Worm (Caenorhabditis elegans) whole organism, young adult: ENCODE results near the gene parp-2.

Experiments
- B0035.1 ChIP-seq: sonication (generic microtip); optimal IDR thresholded peaks from 2 replicates; lab custom pipeline; 2016; ENCODE audit warnings: missing genetic modification characterization, mild to moderate bottlenecking, missing compliant biosample characterization, missing genotype, missing genetic modification reagents
- B0261.1 ChIP-seq: sonication (generic microtip); optimal IDR thresholded peaks from 2 replicates; lab custom pipeline; 2016; ENCODE audit warnings: mild to moderate bottlenecking, missing genetic modification characterization, moderate library complexity, missing compliant biosample characterization
- C06A6.2 ChIP-seq: fragments of 200-800 bp; sonication (Bioruptor generic); conservative IDR thresholded peaks from 2 replicates; pipeline ENCODE4 v1.3.6; 2022; ENCODE audit warnings: missing genetic modification characterization, missing compliant biosample characterization
- F10E7.11 ChIP-seq: sonication (generic microtip); optimal IDR thresholded peaks from 2 replicates; lab custom pipeline; 2017; ENCODE audit warnings: mild to moderate bottlenecking, missing genetic modification characterization, moderate library complexity, missing compliant biosample characterization
- F23B12.7 ChIP-seq: sonication (generic microtip); optimal IDR thresholded peaks from 2 replicates; lab custom pipeline; 2017; ENCODE audit warnings: missing genetic modification characterization, mild to moderate bottlenecking, missing compliant biosample characterization, antibody characterized with exemption, moderate library complexity; ENCODE audit not compliant: insufficient read depth
- F39B2.1 ChIP-seq: fragments of 200-800 bp; sonication (Bioruptor generic); IDR thresholded peaks from 2 replicates; pipeline ENCODE4 v1.3.6; 2022; ENCODE audit warnings: missing genetic modification reagents, missing genetic modification characterization, missing compliant biosample characterization
- F49E8.2 ChIP-seq: sonication (generic microtip); optimal IDR thresholded peaks from 3 replicates; lab custom pipeline; 2017; ENCODE audit warnings: missing genetic modification characterization, mild to moderate bottlenecking, missing compliant biosample characterization, antibody characterized with exemption, moderate library complexity; ENCODE audit not compliant: insufficient read depth
- K11D2.4 ChIP-seq: fragments of 200-800 bp; sonication (Bioruptor generic); IDR thresholded peaks from 2 replicates; pipeline ENCODE4 v1.3.6; 2022; ENCODE audit warnings: missing genetic modification reagents, missing genetic modification characterization, missing compliant biosample characterization
- K12H6.12 ChIP-seq: fragments of 200-800 bp; sonication (Bioruptor generic); optimal IDR thresholded peaks from 2 replicates; lab custom pipeline; 2018; ENCODE audit warnings: mild to moderate bottlenecking, missing genetic modification characterization, missing compliant biosample characterization
- T26A5.8 ChIP-seq: sonication (generic microtip); optimal IDR thresholded peaks from 2 replicates; lab custom pipeline; 2016; ENCODE audit warnings: missing genetic modification characterization, missing compliant biosample characterization
- Y53F4B.3 ChIP-seq: fragments of 200-800 bp; sonication (Bioruptor generic); IDR thresholded peaks from 2 replicates; pipeline ENCODE4 v1.3.6; 2022; ENCODE audit warnings: missing genetic modification reagents, missing genetic modification characterization, missing compliant biosample characterization
- Y56A3A.18 ChIP-seq: fragments of 200-800 bp; sonication (Bioruptor generic); IDR thresholded peaks from 2 replicates; pipeline ENCODE4 v1.3.6; 2022; ENCODE audit warnings: missing genetic modification reagents, missing genetic modification characterization, missing compliant biosample characterization
- Y95B8A.8 ChIP-seq: fragments of 200-800 bp; sonication (Bioruptor generic); IDR thresholded peaks from 2 replicates; pipeline ENCODE4 v1.3.6; 2022; ENCODE audit warnings: missing genetic modification reagents, missing genetic modification characterization, missing compliant biosample characterization
- ama-1 ChIP-seq, 3 experiments: fragments of 150-350 bp in 1 of 3; sonication (generic microtip) in 2 of 3; optimal IDR thresholded peaks; 2 replicates each; lab custom pipeline; 2014 to 2018; ENCODE audit warnings: missing biosample characterization in 2 of 3, missing genetic modification characterization in 2 of 3, missing genetic modification reagents in 2 of 3
- aptf-2 ChIP-seq: fragments of 200-800 bp; sonication (Bioruptor generic); conservative IDR thresholded peaks from 2 replicates; pipeline ENCODE4 v1.3.6; 2022; ENCODE audit warnings: missing genetic modification reagents, missing genetic modification characterization, missing compliant biosample characterization
- athp-1 ChIP-seq: sonication (generic microtip); optimal IDR thresholded peaks from 2 replicates; lab custom pipeline; 2017; ENCODE audit warnings: mild to moderate bottlenecking, missing genetic modification characterization, missing compliant biosample characterization
- attf-5 ChIP-seq: fragments of 200-800 bp; sonication (Bioruptor generic); optimal IDR thresholded peaks from 2 replicates; lab custom pipeline; 2018; ENCODE audit warnings: mild to moderate bottlenecking, missing genetic modification characterization, missing compliant biosample characterization
- bed-1 ChIP-seq: fragments of 200-800 bp; sonication (Bioruptor generic); IDR thresholded peaks from 2 replicates; pipeline ENCODE4 v1.3.6; 2022; ENCODE audit warnings: missing genetic modification reagents, missing genetic modification characterization, missing compliant biosample characterization
- bed-2 ChIP-seq: fragments of 200-800 bp; sonication (Bioruptor generic); IDR thresholded peaks from 2 replicates; pipeline ENCODE4 v1.3.6; 2022; ENCODE audit warnings: missing genetic modification reagents, missing genetic modification characterization, missing compliant biosample characterization
- ccch-3 ChIP-seq: fragments of 200-800 bp; sonication (Bioruptor generic); optimal IDR thresholded peaks from 2 replicates; lab custom pipeline; 2018; ENCODE audit warnings: mild to moderate bottlenecking, missing genetic modification characterization, missing compliant biosample characterization
- ceh-100 ChIP-seq: fragments of 200-800 bp; sonication (Bioruptor generic); IDR thresholded peaks from 2 replicates; pipeline ENCODE4 v1.3.6; 2022; ENCODE audit warnings: missing genetic modification reagents, missing genetic modification characterization, missing compliant biosample characterization
- ceh-40 ChIP-seq: fragments of 200-800 bp; sonication (Bioruptor generic); IDR thresholded peaks from 2 replicates; pipeline ENCODE4 v1.3.6; 2022; ENCODE audit warnings: missing genetic modification characterization, missing compliant biosample characterization
- ceh-91 ChIP-seq: fragments of 200-800 bp; sonication (Bioruptor generic); IDR thresholded peaks from 2 replicates; pipeline ENCODE4 v1.3.6; 2022; ENCODE audit warnings: missing genetic modification reagents, missing genetic modification characterization, missing compliant biosample characterization
- dox-1 ChIP-seq: fragments of 200-800 bp; sonication (Bioruptor generic); IDR thresholded peaks from 2 replicates; pipeline ENCODE4 v1.3.6; 2022; ENCODE audit warnings: missing genetic modification reagents, missing genetic modification characterization, missing compliant biosample characterization
- egrh-3 ChIP-seq: fragments of 200-800 bp; sonication (Bioruptor generic); IDR thresholded peaks from 2 replicates; pipeline ENCODE4 v1.3.6; 2022; ENCODE audit warnings: missing genetic modification reagents, missing genetic modification characterization, missing compliant biosample characterization
- ets-4 ChIP-seq: fragments of 200-800 bp; sonication (Bioruptor generic); optimal IDR thresholded peaks from 2 replicates; lab custom pipeline; 2018; ENCODE audit warnings: mild to moderate bottlenecking, missing genetic modification characterization, missing compliant biosample characterization
- him-1 ChIP-seq: sonication (generic microtip); optimal IDR thresholded peaks from 2 replicates; lab custom pipeline; 2016; ENCODE audit warnings: missing genotype, missing genetic modification reagents, missing genetic modification characterization, missing compliant biosample characterization
- hlh-26 ChIP-seq: fragments of 200-800 bp; sonication (Bioruptor generic); conservative IDR thresholded peaks from 2 replicates; pipeline ENCODE4 v1.3.6; 2022; ENCODE audit warnings: missing genetic modification reagents, missing genetic modification characterization, missing compliant biosample characterization
- hmg-20 ChIP-seq: fragments of 200-800 bp; sonication (Bioruptor generic); IDR thresholded peaks from 2 replicates; pipeline ENCODE4 v1.3.6; 2022; ENCODE audit warnings: missing genetic modification reagents, missing genetic modification characterization, missing compliant biosample characterization
- let-526 ChIP-seq: fragments of 200-800 bp; sonication (Bioruptor generic); IDR thresholded peaks from 2 replicates; pipeline ENCODE4 v1.3.6; 2022; ENCODE audit warnings: missing genetic modification reagents, missing genetic modification characterization, missing compliant biosample characterization
- let-607 ChIP-seq, 2 experiments: fragments of 200-800 bp in 1 of 2; sonication (Bioruptor generic) in 1 of 2; sonication (generic microtip) in 1 of 2; optimal IDR thresholded peaks; 2 replicates each; lab custom pipeline; 2016 to 2018; ENCODE audit warnings: mild to moderate bottlenecking in 2 of 2, missing compliant biosample characterization in 2 of 2, missing genetic modification characterization in 2 of 2, moderate library complexity in 2 of 2, missing genotype in 1 of 2
- lin-40 ChIP-seq: sonication (generic microtip); optimal IDR thresholded peaks from 2 replicates; lab custom pipeline; 2016; ENCODE audit warnings: missing genetic modification characterization, mild to moderate bottlenecking, missing compliant biosample characterization, missing genotype, missing genetic modification reagents
- lin-54 ChIP-seq: fragments of 200-800 bp; sonication (Bioruptor generic); optimal IDR thresholded peaks from 2 replicates; lab custom pipeline; 2018; ENCODE audit warnings: mild to moderate bottlenecking, missing genetic modification characterization, missing compliant biosample characterization
- lsy-27 ChIP-seq: sonication (generic microtip); optimal IDR thresholded peaks from 2 replicates; lab custom pipeline; 2017; ENCODE audit warnings: missing genetic modification characterization, mild to moderate bottlenecking, missing compliant biosample characterization, antibody characterized with exemption, missing genotype, borderline replicate concordance; ENCODE audit not compliant: insufficient read depth
- mel-28 ChIP-seq: sonication (generic microtip); optimal IDR thresholded peaks from 2 replicates; lab custom pipeline; 2016; ENCODE audit warnings: borderline replicate concordance, mild to moderate bottlenecking, missing genetic modification characterization, missing compliant biosample characterization
- nfya-2 ChIP-seq: fragments of 200-800 bp; sonication (Bioruptor generic); IDR thresholded peaks from 2 replicates; pipeline ENCODE4 v1.3.6; 2022; ENCODE audit warnings: missing genetic modification reagents, missing genetic modification characterization, missing compliant biosample characterization
- pbrm-1 ChIP-seq: fragments of 200-800 bp; sonication (Bioruptor generic); IDR thresholded peaks from 2 replicates; pipeline ENCODE4 v1.3.6; 2022; ENCODE audit warnings: missing genetic modification reagents, missing genetic modification characterization, missing compliant biosample characterization
- sdz-38 ChIP-seq: sonication (generic microtip); optimal IDR thresholded peaks from 2 replicates; lab custom pipeline; 2016; ENCODE audit warnings: missing genotype, missing genetic modification characterization, missing compliant biosample characterization
- snpc-1.3 ChIP-seq: sonication (generic microtip); optimal IDR thresholded peaks from 2 replicates; lab custom pipeline; 2017; ENCODE audit warnings: missing genetic modification characterization, mild to moderate bottlenecking, missing compliant biosample characterization, antibody characterized with exemption, moderate library complexity, missing genotype, missing genetic modification reagents; ENCODE audit not compliant: insufficient read depth
- snpc-3.4 ChIP-seq: sonication (generic microtip); optimal IDR thresholded peaks from 2 replicates; lab custom pipeline; 2017; ENCODE audit warnings: missing genetic modification characterization, mild to moderate bottlenecking, missing compliant biosample characterization, antibody characterized with exemption, moderate library complexity, missing genotype, missing genetic modification reagents
- snpc-4 ChIP-seq, 5 experiments: fragments of 150-350 bp in 1 of 5; sonication (generic microtip) in 4 of 5; optimal IDR thresholded peaks; 2 replicates each; lab custom pipeline; 2014 to 2018; ENCODE audit warnings: missing genetic modification characterization in 5 of 5, missing biosample characterization in 3 of 5, antibody characterized with exemption in 2 of 5, mild to moderate bottlenecking in 2 of 5, missing compliant biosample characterization in 2 of 5, missing genotype in 2 of 5, moderate library complexity in 2 of 5, missing genetic modification reagents in 1 of 5
- somi-1 ChIP-seq: fragments of 200-800 bp; sonication (Bioruptor generic); optimal IDR thresholded peaks from 2 replicates; lab custom pipeline; 2018; ENCODE audit warnings: mild to moderate bottlenecking, missing genetic modification characterization, missing compliant biosample characterization
- tbx-9 ChIP-seq: sonication (generic microtip); optimal IDR thresholded peaks from 2 replicates; lab custom pipeline; 2016; ENCODE audit warnings: borderline replicate concordance, missing genetic modification characterization, inconsistent platforms, missing compliant biosample characterization
- ztf-22 ChIP-seq: fragments of 200-800 bp; sonication (Bioruptor generic); optimal IDR thresholded peaks from 2 replicates; lab custom pipeline; 2018; ENCODE audit warnings: mild to moderate bottlenecking, missing genetic modification characterization, moderate library complexity, missing compliant biosample characterization
- ztf-26 ChIP-seq: sonication (generic microtip); optimal IDR thresholded peaks from 2 replicates; lab custom pipeline; 2017; ENCODE audit warnings: missing genetic modification characterization, missing compliant biosample characterization
- ztf-3 ChIP-seq: fragments of 200-800 bp; sonication (Bioruptor generic); optimal IDR thresholded peaks from 2 replicates; lab custom pipeline; 2018; ENCODE audit warnings: mild to moderate bottlenecking, missing genetic modification characterization, missing compliant biosample characterization

The parp-2 gene

ce11 chrII:9566045-9566444 lies 26.8 kb upstream of the parp-2 start (continued):
- TF ChIP-seq B0261.1 (tag; lab: Kevin White, UChicago) (peak; percentile 93), snpc-1.3 (tag; lab: Kevin White, UChicago) (peak; percentile 55), T26A5.8 (tag; lab: Kevin White, UChicago) (peak; percentile 62), nfya-2 (GFP tag; lab: Robert Waterston, UW) (no peak), ztf-26 (tag; lab: Kevin White, UChicago) (no peak), pbrm-1 (peak; percentile 77), tbx-9 (no peak), dox-1 (GFP tag; lab: Robert Waterston, UW) (peak; percentile 83), hmg-20 (GFP tag; lab: Robert Waterston, UW) (no peak), F10E7.11 (no peak), athp-1 (peak; percentile 68), somi-1 (GFP tag; lab: Kevin White, UChicago) (peak; percentile 65), bed-1 (GFP tag; lab: Robert Waterston, UW) (0 out of 2 replicates have a peak, but pooled peaks have one; percentile 57), bed-2 (no peak), Y53F4B.3 (GFP tag; lab: Robert Waterston, UW) (no peak), hlh-26 (GFP tag; lab: Robert Waterston, UW) (no peak), let-607 (tag; optimal IDR thresholded peaks at IDR 0.05; lab: Kevin White, UChicago) (peak in 1 of 2 experiments; percentile 48), ztf-3 (no peak), K11D2.4 (GFP tag; lab: Robert Waterston, UW) (0 out of 2 replicates have a peak, but pooled peaks have one; percentile 55), ceh-40 (no peak), Y56A3A.18 (GFP tag; lab: Robert Waterston, UW) (peak; percentile 77; the same call in 1 of the 2 replicates), sdz-38 (tag; lab: Kevin White, UChicago) (no peak), attf-5 (GFP tag; lab: Kevin White, UChicago) (peak; percentile 61), snpc-4 (GFP tag; optimal IDR thresholded peaks at IDR 0.05; lab: Kevin White, UChicago) (peak; percentile 63), snpc-4 (tag; optimal IDR thresholded peaks at IDR 0.05; lab: Kevin White, UChicago) (peak in 3 of 4 experiments; percentile 44 to 74 (median 65)), ceh-100 (peak; percentile 68), lin-54 (GFP tag; lab: Kevin White, UChicago) (peak; percentile 48), F39B2.1 (GFP tag; lab: Robert Waterston, UW) (no peak), Y95B8A.8 (GFP tag; lab: Robert Waterston, UW) (no peak; the same call in 1 of the 2 replicates), let-526 (GFP tag; lab: Robert Waterston, UW) (no peak; the same call in 1 of the 2 replicates), egrh-3 (GFP tag; lab: Robert Waterston, UW) (peak; percentile 29; the same call in 1 of the 2 replicates), ccch-3 (GFP tag; lab: Kevin White, UChicago) (no peak), lin-40 (tag; lab: Kevin White, UChicago) (peak; percentile 62), ceh-91 (GFP tag; lab: Robert Waterston, UW) (no peak), B0035.1 (tag; lab: Kevin White, UChicago) (peak; percentile 32), ama-1 (optimal IDR thresholded peaks at IDR 0.05; lab: Kevin White, UChicago) (no peak), ama-1 (GFP tag; optimal IDR thresholded peaks at IDR 0.05; lab: Kevin White, UChicago) (peak in 1 of 2 experiments; percentile 85), ets-4 (GFP tag; lab: Kevin White, UChicago) (no peak), lsy-27 (no peak), ztf-22 (GFP tag; lab: Kevin White, UChicago) (no peak), K12H6.12 (tag; lab: Kevin White, UChicago) (peak; percentile 52), F49E8.2 (tag; lab: Kevin White, UChicago) (peak; percentile 45), F23B12.7 (peak; percentile 84), aptf-2 (GFP tag; lab: Robert Waterston, UW) (0 out of 2 replicates have a peak, but pooled peaks have one; percentile 65), C06A6.2 (GFP tag; lab: Robert Waterston, UW) (0 out of 2 replicates have a peak, but pooled peaks have one; percentile 17), snpc-3.4 (tag; lab: Kevin White, UChicago) (peak; percentile 88), mel-28 (tag; lab: Kevin White, UChicago) (peak; percentile 21), him-1 (tag; lab: Kevin White, UChicago) (peak; percentile 98)
